In genomic region chrV:10042254-10042653, ce11 we compare ENCODE assay signal across 5 worm cellular contexts.
TF ChIP-seq lines count a peak whose summit lies in the region.

No protein-coding gene starts in this region.

TF ChIP-seq in whole organism, L1 larva, 84 proteins besides CTCF, POLR2A, EP300 and RAD21 (continues in another document):
- TF ChIP-seq mab-9 (GFP tag; IDR thresholded peaks at IDR 0.05; lab: Robert Waterston, UW) (no peak), ama-1 (optimal IDR thresholded peaks at IDR 0.05; lab: Kevin White, UChicago) (peak; percentile 12), nhr-77 (tag; optimal IDR thresholded peaks at IDR 0.05; lab: Kevin White, UChicago) (peak; percentile 61), hlh-4 (tag; optimal IDR thresholded peaks at IDR 0.05; lab: Kevin White, UChicago) (no peak), nhr-71 (tag; optimal IDR thresholded peaks at IDR 0.05; lab: Kevin White, UChicago) (peak; percentile 86), lin-35 (GFP tag; optimal IDR thresholded peaks at IDR 0.05; lab: Kevin White, UChicago) (peak; percentile 58 to 73), C16A3.4 (tag; optimal IDR thresholded peaks at IDR 0.05; lab: Kevin White, UChicago) (peak; percentile 43), C04F5.9 (tag; optimal IDR thresholded peaks at IDR 0.05; lab: Kevin White, UChicago) (no peak), lin-13 (GFP tag; optimal IDR thresholded peaks at IDR 0.05; lab: Kevin White, UChicago) (peak; percentile 57), jun-1 (tag; optimal IDR thresholded peaks at IDR 0.05; lab: Kevin White, UChicago) (peak; percentile 67), ztf-11 (tag; optimal IDR thresholded peaks at IDR 0.05; lab: Kevin White, UChicago) (no peak), zag-1 (tag; optimal IDR thresholded peaks at IDR 0.05; lab: Kevin White, UChicago) (no peak), snpc-4 (tag; optimal IDR thresholded peaks at IDR 0.05; lab: Kevin White, UChicago) (peak; percentile 11), zip-4 (GFP tag; optimal IDR thresholded peaks at IDR 0.05; lab: Kevin White, UChicago) (no peak), isw-1 (GFP tag; IDR thresholded peaks at IDR 0.05; lab: Robert Waterston, UW) (peak; percentile 28; the same call in 1 of the 2 replicates), xbp-1 (tag; optimal IDR thresholded peaks at IDR 0.05; lab: Kevin White, UChicago) (peak; percentile 69), mdl-1 (tag; optimal IDR thresholded peaks at IDR 0.05; lab: Kevin White, UChicago) (peak in 1 of 2 experiments; percentile 68), lir-3 (tag; optimal IDR thresholded peaks at IDR 0.05; lab: Kevin White, UChicago; ENCODE audit: poor library complexity) (peak; percentile 4)

TF ChIP-seq in whole organism, L3 larva, 47 proteins besides CTCF, POLR2A, EP300 and RAD21 (continues in another document):
- TF ChIP-seq tbx-2 (tag; optimal IDR thresholded peaks at IDR 0.05; lab: Kevin White, UChicago) (peak; percentile 38), ZK546.5 (tag; optimal IDR thresholded peaks at IDR 0.05; lab: Kevin White, UChicago) (no peak), snpc-4 (tag; optimal IDR thresholded peaks at IDR 0.05; lab: Kevin White, UChicago) (peak; percentile 34), lsy-12 (tag; optimal IDR thresholded peaks at IDR 0.05; lab: Kevin White, UChicago) (peak; percentile 1), unc-62 (GFP tag; optimal IDR thresholded peaks at IDR 0.05; lab: Kevin White, UChicago) (peak; percentile 21), ceh-28 (tag; optimal IDR thresholded peaks at IDR 0.05; lab: Kevin White, UChicago) (peak; percentile 68), nhr-25 (tag; optimal IDR thresholded peaks at IDR 0.05; lab: Kevin White, UChicago) (peak; percentile 65), pha-4 (tag; optimal IDR thresholded peaks at IDR 0.05; lab: Kevin White, UChicago) (peak; percentile 84), mml-1 (tag; optimal IDR thresholded peaks at IDR 0.05; lab: Kevin White, UChicago) (no peak), nhr-77 (tag; optimal IDR thresholded peaks at IDR 0.05; lab: Kevin White, UChicago) (no peak), elt-2 (tag; optimal IDR thresholded peaks at IDR 0.05; lab: Kevin White, UChicago) (peak; percentile 34), hmg-11 (tag; optimal IDR thresholded peaks at IDR 0.05; lab: Kevin White, UChicago) (peak; percentile 22), lin-15B (tag; optimal IDR thresholded peaks at IDR 0.05; lab: Kevin White, UChicago) (peak; percentile 45), nfya-1 (tag; optimal IDR thresholded peaks at IDR 0.05; lab: Kevin White, UChicago; ENCODE audit: insufficient read depth) (peak; percentile 94), nhr-23 (tag; optimal IDR thresholded peaks at IDR 0.05; lab: Kevin White, UChicago) (peak; percentile 17), R02D3.7 (tag; optimal IDR thresholded peaks at IDR 0.05; lab: Kevin White, UChicago) (peak; percentile 43), pqm-1 (tag; optimal IDR thresholded peaks at IDR 0.05; lab: Kevin White, UChicago) (peak; percentile 55), egl-5 (tag; optimal IDR thresholded peaks at IDR 0.05; lab: Kevin White, UChicago) (peak; percentile 66), lin-39 (tag; optimal IDR thresholded peaks at IDR 0.05; lab: Kevin White, UChicago) (peak; percentile 72)

TF ChIP-seq in whole organism, early embryonic, 17 proteins besides CTCF, POLR2A, EP300 and RAD21:
- TF ChIP-seq scrt-1 (GFP tag; IDR thresholded peaks at IDR 0.05; lab: Robert Waterston, UW) (no peak), F13C5.2 (tag; optimal IDR thresholded peaks at IDR 0.05; lab: Kevin White, UChicago) (peak; percentile 47), sea-1 (GFP tag; conservative IDR thresholded peaks at IDR 0.05; lab: Robert Waterston, UW) (no peak), pes-1 (GFP tag; IDR thresholded peaks at IDR 0.05; lab: Robert Waterston, UW) (no peak), flt-1 (GFP tag; IDR thresholded peaks at IDR 0.05; lab: Robert Waterston, UW) (0 out of 2 replicates have a peak, but pooled peaks have one; percentile 9), tbx-37 (GFP tag; conservative IDR thresholded peaks at IDR 0.05; lab: Robert Waterston, UW) (no peak)

TF ChIP-seq in whole organism, midembryonic, 9 proteins besides CTCF, POLR2A, EP300 and RAD21:
- TF ChIP-seq klf-2 (GFP tag; conservative IDR thresholded peaks at IDR 0.05; lab: Robert Waterston, UW) (no peak), tab-1 (GFP tag; IDR thresholded peaks at IDR 0.05; lab: Robert Waterston, UW) (no peak), cog-1 (tag; optimal IDR thresholded peaks at IDR 0.05; lab: Kevin White, UChicago) (peak; percentile 63), flt-1 (GFP tag; IDR thresholded peaks at IDR 0.05; lab: Robert Waterston, UW) (0 out of 2 replicates have a peak, but pooled peaks have one; percentile 34), med-1 (GFP tag; optimal IDR thresholded peaks at IDR 0.05; lab: Kevin White, UChicago; ENCODE audit: insufficient read depth) (no peak), ztf-29 (GFP tag; IDR thresholded peaks at IDR 0.05; lab: Robert Waterston, UW) (no peak), T22C8.4 (GFP tag; IDR thresholded peaks at IDR 0.05; lab: Robert Waterston, UW) (peak; percentile 50; the same call in 1 of the 2 replicates), ztf-23 (GFP tag; IDR thresholded peaks at IDR 0.05; lab: Robert Waterston, UW) (no peak), ref-1 (GFP tag; conservative IDR thresholded peaks at IDR 0.05; lab: Robert Waterston, UW) (no peak)

TF ChIP-seq in whole organism, young adult, 124 proteins besides CTCF, POLR2A, EP300 and RAD21 (continues in another document):
- peak; percentile 36; the same call in 1 of the 2 replicates for TF ChIP-seq dox-1 (GFP tag; IDR thresholded peaks at IDR 0.05; lab: Robert Waterston, UW)
- TF ChIP-seq tlf-1 (GFP tag; optimal IDR thresholded peaks at IDR 0.05; lab: Kevin White, UChicago): no peak
- no peak for TF ChIP-seq xnd-1 (tag; optimal IDR thresholded peaks at IDR 0.05; lab: Kevin White, UChicago)
- TF ChIP-seq repo-1 (tag; optimal IDR thresholded peaks at IDR 0.05; lab: Kevin White, UChicago): no peak
- TF ChIP-seq Y56A3A.18 (GFP tag; IDR thresholded peaks at IDR 0.05; lab: Robert Waterston, UW): no peak
- TF ChIP-seq ceh-40 (GFP tag; IDR thresholded peaks at IDR 0.05; lab: Robert Waterston, UW): no peak
- no peak for TF ChIP-seq F49E8.2 (tag; optimal IDR thresholded peaks at IDR 0.05; lab: Kevin White, UChicago; ENCODE audit: insufficient read depth)
- no peak for TF ChIP-seq zim-3 (tag; optimal IDR thresholded peaks at IDR 0.05; lab: Kevin White, UChicago)
- no peak for TF ChIP-seq T07F8.4 (tag; optimal IDR thresholded peaks at IDR 0.05; lab: Kevin White, UChicago)
- TF ChIP-seq egl-44 (GFP tag; IDR thresholded peaks at IDR 0.05; lab: Robert Waterston, UW): no peak
- TF ChIP-seq ZK185.1 (tag; optimal IDR thresholded peaks at IDR 0.05; lab: Kevin White, UChicago; ENCODE audit: poor library complexity, severe bottlenecking): no peak
- TF ChIP-seq him-1 (tag; optimal IDR thresholded peaks at IDR 0.05; lab: Kevin White, UChicago): no peak
- no peak for TF ChIP-seq lsy-27 (tag; optimal IDR thresholded peaks at IDR 0.05; lab: Kevin White, UChicago; ENCODE audit: borderline replicate concordance, insufficient read depth)
- TF ChIP-seq pbrm-1 (GFP tag; IDR thresholded peaks at IDR 0.05; lab: Robert Waterston, UW): peak; percentile 55
- TF ChIP-seq snpc-3.4 (tag; optimal IDR thresholded peaks at IDR 0.05; lab: Kevin White, UChicago): no peak
- no peak for TF ChIP-seq unc-130 (GFP tag; optimal IDR thresholded peaks at IDR 0.05; lab: Kevin White, UChicago)
- no peak for TF ChIP-seq nhr-27 (tag; optimal IDR thresholded peaks at IDR 0.05; lab: Kevin White, UChicago)
- no peak for TF ChIP-seq hlh-12 (tag; optimal IDR thresholded peaks at IDR 0.05; lab: Kevin White, UChicago)
- no peak for TF ChIP-seq rec-8 (tag; optimal IDR thresholded peaks at IDR 0.05; lab: Kevin White, UChicago)
- TF ChIP-seq hmg-1.2 (GFP tag; IDR thresholded peaks at IDR 0.05; lab: Robert Waterston, UW): peak; percentile 94
- TF ChIP-seq let-607 (tag; optimal IDR thresholded peaks at IDR 0.05; lab: Kevin White, UChicago): no peak
- TF ChIP-seq bed-1 (GFP tag; IDR thresholded peaks at IDR 0.05; lab: Robert Waterston, UW): no peak
- peak; percentile 23 for TF ChIP-seq ceh-27 (GFP tag; optimal IDR thresholded peaks at IDR 0.05; lab: Kevin White, UChicago)
- no peak for TF ChIP-seq sea-2 (GFP tag; IDR thresholded peaks at IDR 0.05; lab: Robert Waterston, UW)
- TF ChIP-seq C06A6.2 (GFP tag; conservative IDR thresholded peaks at IDR 0.05; lab: Robert Waterston, UW): 0 out of 2 replicates have a peak, but pooled peaks have one; percentile 20
- no peak for TF ChIP-seq ceh-58 (GFP tag; IDR thresholded peaks at IDR 0.05; lab: Robert Waterston, UW)
- TF ChIP-seq nfya-1 (tag; optimal IDR thresholded peaks at IDR 0.05; lab: Kevin White, UChicago; ENCODE audit: borderline replicate concordance, insufficient read depth): no peak
- no peak for TF ChIP-seq madf-3 (GFP tag; IDR thresholded peaks at IDR 0.05; lab: Robert Waterston, UW)
- peak; percentile 6 for TF ChIP-seq unc-62 (GFP tag; optimal IDR thresholded peaks at IDR 0.05; lab: Kevin White, UChicago)
- no peak for TF ChIP-seq rcor-1 (GFP tag; IDR thresholded peaks at IDR 0.05; lab: Robert Waterston, UW)
- no peak for TF ChIP-seq madf-6 (GFP tag; IDR thresholded peaks at IDR 0.05; lab: Robert Waterston, UW)
- TF ChIP-seq lir-1 (GFP tag; conservative IDR thresholded peaks at IDR 0.05; lab: Robert Waterston, UW): no peak
- no peak for TF ChIP-seq sptf-2 (GFP tag; optimal IDR thresholded peaks at IDR 0.05; lab: Kevin White, UChicago)
- TF ChIP-seq atf-7 (tag; optimal IDR thresholded peaks at IDR 0.05; lab: Kevin White, UChicago): no peak
- no peak for TF ChIP-seq F10E7.11 (tag; optimal IDR thresholded peaks at IDR 0.05; lab: Kevin White, UChicago)
- TF ChIP-seq tbp1 (GFP tag; optimal IDR thresholded peaks at IDR 0.05; lab: Kevin White, UChicago): peak; percentile 21
- no peak for TF ChIP-seq ztf-28 (GFP tag; IDR thresholded peaks at IDR 0.05; lab: Robert Waterston, UW)
- peak; percentile 5 for TF ChIP-seq lin-54 (GFP tag; optimal IDR thresholded peaks at IDR 0.05; lab: Kevin White, UChicago)
- TF ChIP-seq ztf-18 (tag; optimal IDR thresholded peaks at IDR 0.05; lab: Kevin White, UChicago): no peak
- TF ChIP-seq lin-35 (GFP tag; optimal IDR thresholded peaks at IDR 0.05; lab: Kevin White, UChicago): no peak
- TF ChIP-seq F55B11.4 (tag; optimal IDR thresholded peaks at IDR 0.05; lab: Kevin White, UChicago; ENCODE audit: borderline replicate concordance, insufficient read depth): no peak
- TF ChIP-seq aptf-3 (GFP tag; IDR thresholded peaks at IDR 0.05; lab: Robert Waterston, UW): no peak
- TF ChIP-seq mxl-1 (tag; optimal IDR thresholded peaks at IDR 0.05; lab: Kevin White, UChicago): no peak
- TF ChIP-seq dpff-1 (tag; optimal IDR thresholded peaks at IDR 0.05; lab: Kevin White, UChicago): no peak
- TF ChIP-seq cebp-1 (GFP tag; IDR thresholded peaks at IDR 0.05; lab: Robert Waterston, UW): no peak
- peak; percentile 50 for TF ChIP-seq cebp-1 (tag; optimal IDR thresholded peaks at IDR 0.05; lab: Kevin White, UChicago)

Comparison
In these comparisons a context has a peak if more than half of its experiments do, and no peak if none do; other contexts are left out.
1. Of the 8 proteins assayed by ChIP-seq in both whole organism, young adult and whole organism, L1 larva: peak only in whole organism, young adult: unc-62; only in whole organism, L1 larva: ama-1, dpl-1, efl-1, lin-35, snpc-4 and unc-130; in both: none; in neither: 1.